Worm (Caenorhabditis elegans) whole organism, L1 larva: ENCODE results near the gene B0294.3.

Experiments used
- C34B4.2 ChIP-seq: sonication (generic microtip); optimal IDR thresholded peaks from 2 replicates; lab custom pipeline; 2017; ENCODE audit warnings: mild to moderate bottlenecking, missing genetic modification characterization, missing compliant biosample characterization
- Y116A8C.19 ChIP-seq: sonication (generic microtip); optimal IDR thresholded peaks from 2 replicates; lab custom pipeline; 2016; ENCODE audit warnings: missing compliant biosample characterization, missing genetic modification characterization, borderline replicate concordance
- alr-1 ChIP-seq: fragments of 200-800 bp; sonication (Bioruptor generic); optimal IDR thresholded peaks from 2 replicates; lab custom pipeline; 2018; ENCODE audit warnings: borderline replicate concordance, mild to moderate bottlenecking, missing genetic modification characterization, missing compliant biosample characterization
- ama-1 ChIP-seq: fragments of 150-350 bp; optimal IDR thresholded peaks from 2 replicates; lab custom pipeline; 2014
- ceh-8 ChIP-seq: fragments of 200-800 bp; sonication (Bioruptor generic); optimal IDR thresholded peaks from 2 replicates; lab custom pipeline; 2018; ENCODE audit warnings: mild to moderate bottlenecking, missing genetic modification characterization, moderate library complexity, missing compliant biosample characterization
- ceh-82 ChIP-seq, 3 experiments: fragments of 150-350 bp in 1 of 3; sonication (generic microtip) in 2 of 3; optimal IDR thresholded peaks; 2 replicates each; lab custom pipeline; 2014 to 2017; ENCODE audit warnings: missing biosample characterization in 3 of 3, missing genetic modification characterization in 3 of 3
- efl-1 ChIP-seq, 4 experiments: fragments of 150-350 bp; optimal IDR thresholded peaks in 3 of 4; peaks in 1 of 4; 1 replicate in 1 of 4; 2 replicates in 3 of 4; lab custom pipeline; 2014; ENCODE audit warnings: missing biosample characterization in 2 of 4, missing genetic modification characterization in 2 of 4, missing genetic modification reagents in 2 of 4
- elt-2 ChIP-seq: sonication (generic microtip); optimal IDR thresholded peaks from 2 replicates; lab custom pipeline; 2016; ENCODE audit warnings: missing genetic modification characterization, mild to moderate bottlenecking, inconsistent platforms, missing compliant biosample characterization, missing genetic modification reagents
- ets-5 ChIP-seq: fragments of 200-800 bp; sonication (Bioruptor generic); IDR thresholded peaks from 2 replicates; pipeline ENCODE4 v1.3.6; 2022; ENCODE audit warnings: missing genetic modification characterization, missing compliant biosample characterization
- hlh-17 ChIP-seq: fragments of 200-800 bp; sonication (Bioruptor generic); optimal IDR thresholded peaks from 2 replicates; lab custom pipeline; 2018; ENCODE audit warnings: missing genetic modification characterization, mild to moderate bottlenecking, missing compliant biosample characterization, moderate library complexity, borderline replicate concordance
- irx-1 ChIP-seq: sonication (generic microtip); optimal IDR thresholded peaks from 2 replicates; lab custom pipeline; 2016; ENCODE audit warnings: missing genetic modification characterization, missing compliant biosample characterization
- lin-13 ChIP-seq: fragments of 150-350 bp; optimal IDR thresholded peaks from 2 replicates; lab custom pipeline; 2014; ENCODE audit warnings: missing biosample characterization, missing genetic modification reagents, missing genetic modification characterization
- lin-14 ChIP-seq: fragments of 200-800 bp; sonication (Bioruptor generic); optimal IDR thresholded peaks from 2 replicates; lab custom pipeline; 2018; ENCODE audit warnings: mild to moderate bottlenecking, missing genetic modification characterization, moderate library complexity, missing compliant biosample characterization
- lin-15B ChIP-seq: fragments of 150-350 bp; sonication (generic microtip); optimal IDR thresholded peaks from 3 replicates; lab custom pipeline; 2014; ENCODE audit warnings: missing biosample characterization, missing genetic modification characterization
- lin-35 ChIP-seq, 2 experiments: fragments of 150-350 bp; optimal IDR thresholded peaks; 2 replicates each; lab custom pipeline; 2014; ENCODE audit warnings: missing biosample characterization in 2 of 2, missing genetic modification characterization in 2 of 2, missing genetic modification reagents in 2 of 2
- lin-39 ChIP-seq: fragments of 150-350 bp; optimal IDR thresholded peaks from 2 replicates; lab custom pipeline; 2014; ENCODE audit warnings: missing biosample characterization, missing genetic modification reagents, missing genetic modification characterization
- lir-3 ChIP-seq: sonication (generic microtip); optimal IDR thresholded peaks from 2 replicates; lab custom pipeline; 2016; ENCODE audit warnings: mild to moderate bottlenecking, missing genetic modification characterization, moderate library complexity, missing compliant biosample characterization; ENCODE audit not compliant: poor library complexity
- lsy-2 ChIP-seq, 2 experiments: fragments of 150-350 bp; optimal IDR thresholded peaks; 2 replicates each; lab custom pipeline; 2014; ENCODE audit warnings: missing biosample characterization in 2 of 2, missing genetic modification characterization in 2 of 2
- mef-2 ChIP-seq: fragments of 150-350 bp; optimal IDR thresholded peaks from 2 replicates; lab custom pipeline; 2014; ENCODE audit warnings: missing biosample characterization, missing genetic modification characterization
- mep-1 ChIP-seq: fragments of 150-350 bp; optimal IDR thresholded peaks from 2 replicates; lab custom pipeline; 2014; ENCODE audit warnings: missing biosample characterization, missing genetic modification characterization
- nhr-11 ChIP-seq: fragments of 150-350 bp; optimal IDR thresholded peaks from 2 replicates; lab custom pipeline; 2014; ENCODE audit warnings: missing biosample characterization, missing genetic modification characterization
- nhr-12 ChIP-seq: sonication (generic microtip); optimal IDR thresholded peaks from 2 replicates; lab custom pipeline; 2017; ENCODE audit warnings: missing biosample characterization, missing genetic modification characterization
- nhr-20 ChIP-seq: sonication (generic microtip); optimal IDR thresholded peaks from 2 replicates; lab custom pipeline; 2016; ENCODE audit warnings: mild to moderate bottlenecking, missing genetic modification characterization, missing compliant biosample characterization
- nhr-28 ChIP-seq: fragments of 150-350 bp; optimal IDR thresholded peaks from 2 replicates; lab custom pipeline; 2014; ENCODE audit warnings: missing biosample characterization, missing genetic modification characterization
- nhr-71 ChIP-seq: sonication (generic microtip); optimal IDR thresholded peaks from 2 replicates; lab custom pipeline; 2016; ENCODE audit warnings: mild to moderate bottlenecking, missing genetic modification characterization, moderate library complexity, missing compliant biosample characterization
- nhr-84 ChIP-seq: sonication (generic microtip); optimal IDR thresholded peaks from 2 replicates; lab custom pipeline; 2017; ENCODE audit warnings: missing biosample characterization, missing genetic modification characterization
- nhr-85 ChIP-seq: sonication (generic microtip); peaks from one replicate; lab custom pipeline; 2016; ENCODE audit warnings: missing genetic modification characterization, inconsistent platforms, missing compliant biosample characterization
- nhr-90 ChIP-seq: sonication (generic microtip); optimal IDR thresholded peaks from 2 replicates; lab custom pipeline; 2016; ENCODE audit warnings: mild to moderate bottlenecking, missing genetic modification characterization, missing compliant biosample characterization; ENCODE audit not compliant: poor library complexity
- pax-3 ChIP-seq: fragments of 200-800 bp; sonication (Bioruptor generic); optimal IDR thresholded peaks from 2 replicates; lab custom pipeline; 2018; ENCODE audit warnings: mild to moderate bottlenecking, missing genetic modification characterization, moderate library complexity, missing compliant biosample characterization
- pqm-1 ChIP-seq: sonication (generic microtip); optimal IDR thresholded peaks from 3 replicates; lab custom pipeline; 2017; ENCODE audit warnings: missing biosample characterization, missing genetic modification characterization
- rnt-1 ChIP-seq: sonication (generic microtip); optimal IDR thresholded peaks from 2 replicates; lab custom pipeline; 2016; ENCODE audit warnings: mild to moderate bottlenecking, missing genetic modification characterization, moderate library complexity, missing compliant biosample characterization
- skn-1 ChIP-seq: fragments of 150-350 bp; optimal IDR thresholded peaks from 2 replicates; lab custom pipeline; 2014; ENCODE audit warnings: missing biosample characterization, missing genetic modification characterization
- snpc-4 ChIP-seq: fragments of 150-350 bp; optimal IDR thresholded peaks from 2 replicates; lab custom pipeline; 2014; ENCODE audit warnings: missing biosample characterization, missing genetic modification characterization
- snu-23 ChIP-seq: sonication (generic microtip); optimal IDR thresholded peaks from 2 replicates; lab custom pipeline; 2016; ENCODE audit warnings: missing genetic modification characterization, missing compliant biosample characterization
- tbx-2 ChIP-seq: sonication (generic microtip); optimal IDR thresholded peaks from 2 replicates; lab custom pipeline; 2016; ENCODE audit warnings: missing genetic modification characterization, missing compliant biosample characterization
- unc-130 ChIP-seq: fragments of 150-350 bp; optimal IDR thresholded peaks from 2 replicates; lab custom pipeline; 2017; ENCODE audit warnings: missing biosample characterization, missing genetic modification characterization, inconsistent platforms
- unc-86 ChIP-seq: sonication (generic microtip); optimal IDR thresholded peaks from 2 replicates; lab custom pipeline; 2016; ENCODE audit warnings: missing genetic modification characterization, missing compliant biosample characterization
- vab-15 ChIP-seq: sonication (generic microtip); optimal IDR thresholded peaks from 2 replicates; lab custom pipeline; 2017; ENCODE audit warnings: missing genotype, mild to moderate bottlenecking, missing genetic modification characterization, missing compliant biosample characterization
- xbp-1 ChIP-seq: sonication (generic microtip); optimal IDR thresholded peaks from 2 replicates; lab custom pipeline; 2016; ENCODE audit warnings: missing genetic modification characterization, missing compliant biosample characterization
- zag-1 ChIP-seq: fragments of 150-350 bp; optimal IDR thresholded peaks from 2 replicates; lab custom pipeline; 2014; ENCODE audit warnings: missing biosample characterization, missing genetic modification characterization

Gene B0294.3

DNA sequence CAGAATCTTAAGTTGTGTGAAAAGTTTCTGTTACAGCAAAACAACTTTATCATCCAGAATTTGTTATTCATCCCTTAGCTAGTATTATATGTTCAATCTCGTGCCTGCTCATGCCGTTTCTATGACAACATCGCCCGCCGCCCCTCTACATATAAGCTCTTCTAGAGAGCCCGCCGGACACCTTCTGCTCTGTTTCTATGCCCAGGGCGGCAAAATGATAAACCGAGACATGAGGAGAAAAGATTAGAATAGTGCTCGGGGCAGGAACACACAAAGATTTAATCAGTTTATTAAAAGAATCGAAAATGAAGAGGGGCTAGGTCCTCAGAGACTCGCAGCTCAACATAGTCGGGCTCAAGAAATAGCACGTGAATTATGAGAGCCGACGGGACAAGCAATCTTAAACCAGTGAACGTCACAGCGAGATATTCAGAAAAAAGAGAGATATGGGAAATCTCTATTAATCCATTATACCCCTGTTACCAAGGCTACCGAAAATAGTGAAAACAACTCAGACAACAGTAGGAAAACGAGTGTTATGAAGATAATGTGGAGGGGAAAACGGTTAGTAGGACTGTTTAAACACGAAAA, 3.4 kb upstream of the B0294.3 start (continued):
- TF ChIP-seq lsy-2 (tag; optimal IDR thresholded peaks at IDR 0.05; lab: Kevin White, UChicago) (peak; percentile 39 to 47), tbx-2 (tag; lab: Kevin White, UChicago) (peak; percentile 58), irx-1 (tag; lab: Kevin White, UChicago) (peak; percentile 42), lin-13 (no peak), lin-15B (tag; lab: Kevin White, UChicago) (no peak), zag-1 (tag; lab: Kevin White, UChicago) (no peak), hlh-17 (GFP tag; lab: Kevin White, UChicago) (no peak), nhr-84 (no peak), snu-23 (GFP tag; lab: Kevin White, UChicago) (peak; percentile 83), nhr-71 (peak; percentile 64), ceh-82 (tag; optimal IDR thresholded peaks at IDR 0.05; lab: Kevin White, UChicago) (peak; percentile 7 to 50 (median 40)), ama-1 (lab: Kevin White, UChicago) (no peak), nhr-85 (no peak), nhr-12 (no peak), mep-1 (tag; lab: Kevin White, UChicago) (peak; percentile 45), rnt-1 (tag; lab: Kevin White, UChicago) (peak; percentile 65), mef-2 (tag; lab: Kevin White, UChicago) (no peak), lin-35 (GFP tag; optimal IDR thresholded peaks at IDR 0.05; lab: Kevin White, UChicago) (peak in 1 of 2 experiments; percentile 37), xbp-1 (tag; lab: Kevin White, UChicago) (peak; percentile 47), alr-1 (no peak), lin-39 (tag; lab: Kevin White, UChicago) (no peak), pax-3 (tag; lab: Kevin White, UChicago) (peak; percentile 53), lir-3 (tag; lab: Kevin White, UChicago) (peak; percentile 31), pqm-1 (no peak), C34B4.2 (tag; lab: Kevin White, UChicago) (no peak), efl-1 (optimal IDR thresholded peaks at IDR 0.05; lab: Kevin White, UChicago) (peak; percentile 46 to 50), efl-1 (GFP tag; optimal IDR thresholded peaks at IDR 0.05 in 1 of 2; lab: Kevin White, UChicago) (no peak), vab-15 (tag; lab: Kevin White, UChicago) (no peak), ceh-8 (GFP tag; lab: Kevin White, UChicago) (peak; percentile 50), snpc-4 (tag; lab: Kevin White, UChicago) (peak; percentile 12), unc-86 (tag; lab: Kevin White, UChicago) (peak; percentile 29), nhr-11 (tag; lab: Kevin White, UChicago) (peak; percentile 5), skn-1 (tag; lab: Kevin White, UChicago) (peak; percentile 81)
- TF ChIP-seq, all 84 proteins: peak for 40

- TF ChIP-seq elt-2, result no peak
- no peak for TF ChIP-seq ceh-82 (tag; optimal IDR thresholded peaks at IDR 0.05; lab: Kevin White, UChicago)
- TF ChIP-seq nhr-90 (tag; lab: Kevin White, UChicago), result no peak
- TF ChIP-seq nhr-28 (tag; lab: Kevin White, UChicago), result no peak
- TF ChIP-seq lin-14 (GFP tag; lab: Kevin White, UChicago), result no peak
- no peak for TF ChIP-seq ets-5 (GFP tag; lab: Robert Waterston, UW)
- TF ChIP-seq nhr-20 (tag; lab: Kevin White, UChicago), result no peak
- no peak for TF ChIP-seq unc-130 (tag; lab: Kevin White, UChicago)
- no peak for TF ChIP-seq tbx-2 (tag; lab: Kevin White, UChicago)
- TF ChIP-seq mef-2 (tag; lab: Kevin White, UChicago), result no peak
- TF ChIP-seq Y116A8C.19 (tag; lab: Kevin White, UChicago), result no peak
- no peak for TF ChIP-seq hlh-17 (GFP tag; lab: Kevin White, UChicago)
Measured at ce11 chrX:1890817-1891216, 1.2 kb upstream of the B0294.3 start.
